Fruit fly (Drosophila melanogaster) whole organism, pupa: Measurements from ENCODE around the gene CG15347.

Experiments used
- CG10348 ChIP-seq: fragments of 200-800 bp; sonication (Bioruptor generic); IDR thresholded peaks from 2 replicates; pipeline ENCODE4 v1.3.6; 2022; ENCODE audit warnings: missing biosample characterization, missing genetic modification characterization
- CG17806 ChIP-seq: fragments of 200-800 bp; sonication (Bioruptor generic); optimal IDR thresholded peaks from 2 replicates; lab custom pipeline; 2018; ENCODE audit warnings: missing biosample characterization, mild to moderate bottlenecking, missing genetic modification characterization, moderate library complexity
- CG34367 ChIP-seq: fragments of 200-800 bp; sonication (Bioruptor generic); optimal IDR thresholded peaks from 2 replicates; lab custom pipeline; 2018; ENCODE audit warnings: missing biosample characterization, mild to moderate bottlenecking, missing genetic modification characterization
- CG9948 ChIP-seq: fragments of 200-800 bp; sonication (Bioruptor generic); optimal IDR thresholded peaks from 2 replicates; lab custom pipeline; 2018; ENCODE audit warnings: missing biosample characterization, mild to moderate bottlenecking, missing genetic modification characterization, moderate library complexity
- D1 ChIP-seq: fragments of 200-800 bp; sonication (Bioruptor generic); optimal IDR thresholded peaks from 2 replicates; lab custom pipeline; 2018; ENCODE audit warnings: missing biosample characterization, mild to moderate bottlenecking, missing genetic modification characterization, moderate library complexity
- EcR ChIP-seq: fragments of 200-800 bp; sonication (Bioruptor generic); optimal IDR thresholded peaks from 3 replicates; lab custom pipeline; 2019; ENCODE audit warnings: missing biosample characterization, missing genetic modification characterization, mild to moderate bottlenecking, moderate library complexity, missing genetic modification reagents

DNA sequence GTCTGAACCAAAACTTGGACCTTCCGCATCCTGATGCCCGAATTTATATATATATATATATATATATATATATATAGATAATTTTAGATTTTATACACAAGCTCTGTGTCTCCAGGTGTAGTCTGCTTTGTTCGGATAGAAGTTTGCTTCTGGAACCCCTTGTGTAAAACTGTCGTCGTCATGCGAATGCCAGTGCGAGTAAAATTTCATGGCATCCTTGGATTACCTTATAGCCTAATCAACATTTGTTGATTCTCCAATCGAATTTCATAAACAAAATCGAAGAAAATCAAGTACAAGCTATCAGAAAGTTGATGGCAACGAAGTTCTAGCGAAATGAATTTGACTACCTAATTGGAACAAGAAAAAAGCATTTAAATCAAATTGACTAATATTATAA, 3.2 kb downstream of the CG15347 start, which contains the start of gene CG32713:
- no peak for TF ChIP-seq CG34367 (tag; lab: Kevin White, UChicago)
- no peak for TF ChIP-seq CG9948 (tag; lab: Kevin White, UChicago)
- TF ChIP-seq EcR (GFP tag; lab: Kevin White, UChicago): no peak
- no peak for TF ChIP-seq CG17806 (tag; lab: Kevin White, UChicago)
- TF ChIP-seq CG10348 (GFP tag; lab: Robert Waterston, UW): no peak
- TF ChIP-seq D1: no peak
